Worm (Caenorhabditis elegans) whole organism, young adult: Measurements from ENCODE around the gene trr-1.

Experiments
- B0035.1 ChIP-seq: sonication (generic microtip); optimal IDR thresholded peaks from 2 replicates; lab custom pipeline; 2016; ENCODE audit warnings: missing genetic modification characterization, mild to moderate bottlenecking, missing compliant biosample characterization, missing genotype, missing genetic modification reagents
- B0336.3 ChIP-seq: fragments of 200-800 bp; sonication (Bioruptor generic); IDR thresholded peaks from 2 replicates; pipeline ENCODE4 v1.3.6; 2022; ENCODE audit warnings: missing genetic modification characterization, missing compliant biosample characterization
- C17E4.6 ChIP-seq: fragments of 200-800 bp; sonication (Bioruptor generic); IDR thresholded peaks from 2 replicates; pipeline ENCODE4 v1.3.6; 2022; ENCODE audit warnings: missing genetic modification reagents, missing genetic modification characterization, missing compliant biosample characterization
- D2030.7 ChIP-seq: fragments of 200-800 bp; sonication (Bioruptor generic); IDR thresholded peaks from 2 replicates; pipeline ENCODE4 v1.3.6; 2022; ENCODE audit warnings: missing genetic modification reagents, missing genetic modification characterization, missing compliant biosample characterization
- K12H6.12 ChIP-seq: fragments of 200-800 bp; sonication (Bioruptor generic); optimal IDR thresholded peaks from 2 replicates; lab custom pipeline; 2018; ENCODE audit warnings: mild to moderate bottlenecking, missing genetic modification characterization, missing compliant biosample characterization
- Y53F4B.3 ChIP-seq: fragments of 200-800 bp; sonication (Bioruptor generic); IDR thresholded peaks from 2 replicates; pipeline ENCODE4 v1.3.6; 2022; ENCODE audit warnings: missing genetic modification reagents, missing genetic modification characterization, missing compliant biosample characterization
- Y53G8AR.9 ChIP-seq: fragments of 200-800 bp; sonication (Bioruptor generic); conservative IDR thresholded peaks from 2 replicates; pipeline ENCODE4 v1.3.6; 2022; ENCODE audit warnings: missing genetic modification reagents, missing genetic modification characterization, missing compliant biosample characterization
- Y56A3A.18 ChIP-seq: fragments of 200-800 bp; sonication (Bioruptor generic); IDR thresholded peaks from 2 replicates; pipeline ENCODE4 v1.3.6; 2022; ENCODE audit warnings: missing genetic modification reagents, missing genetic modification characterization, missing compliant biosample characterization
- Y79H2A.3 ChIP-seq: fragments of 200-800 bp; sonication (Bioruptor generic); conservative IDR thresholded peaks from 2 replicates; pipeline ENCODE4 v1.3.6; 2022; ENCODE audit warnings: missing genetic modification reagents, missing genetic modification characterization, missing compliant biosample characterization
- ZK185.1 ChIP-seq: sonication (generic microtip); optimal IDR thresholded peaks from 2 replicates; lab custom pipeline; 2016; ENCODE audit warnings: mild to moderate bottlenecking, missing genetic modification characterization, missing compliant biosample characterization; ENCODE audit not compliant: poor library complexity, severe bottlenecking
- atf-7 ChIP-seq: sonication (generic microtip); optimal IDR thresholded peaks from 2 replicates; lab custom pipeline; 2017; ENCODE audit warnings: mild to moderate bottlenecking, missing genetic modification characterization, missing compliant biosample characterization
- athp-1 ChIP-seq: sonication (generic microtip); optimal IDR thresholded peaks from 2 replicates; lab custom pipeline; 2017; ENCODE audit warnings: mild to moderate bottlenecking, missing genetic modification characterization, missing compliant biosample characterization
- ccch-3 ChIP-seq: fragments of 200-800 bp; sonication (Bioruptor generic); optimal IDR thresholded peaks from 2 replicates; lab custom pipeline; 2018; ENCODE audit warnings: mild to moderate bottlenecking, missing genetic modification characterization, missing compliant biosample characterization
- ceh-79 ChIP-seq: sonication (generic microtip); optimal IDR thresholded peaks from 2 replicates; lab custom pipeline; 2017; ENCODE audit warnings: mild to moderate bottlenecking, missing genetic modification characterization, missing compliant biosample characterization
- chd-7 ChIP-seq: sonication (generic microtip); optimal IDR thresholded peaks from 2 replicates; lab custom pipeline; 2016; ENCODE audit warnings: mild to moderate bottlenecking, missing genetic modification characterization, moderate library complexity, missing compliant biosample characterization
- dpff-1 ChIP-seq: sonication (generic microtip); optimal IDR thresholded peaks from 2 replicates; lab custom pipeline; 2017; ENCODE audit warnings: mild to moderate bottlenecking, missing genetic modification characterization, missing compliant biosample characterization
- dpl-1 ChIP-seq: fragments of 150-350 bp; optimal IDR thresholded peaks from 2 replicates; lab custom pipeline; 2014; ENCODE audit warnings: missing biosample characterization, missing genetic modification reagents, missing genetic modification characterization
- efl-1 ChIP-seq: fragments of 150-350 bp; optimal IDR thresholded peaks from 2 replicates; lab custom pipeline; 2014; ENCODE audit warnings: missing biosample characterization, missing genetic modification reagents, missing genetic modification characterization
- egl-44 ChIP-seq: fragments of 200-800 bp; sonication (Bioruptor generic); IDR thresholded peaks from 2 replicates; pipeline ENCODE4 v1.3.6; 2022; ENCODE audit warnings: missing genetic modification reagents, missing genetic modification characterization, missing compliant biosample characterization
- ekl-4 ChIP-seq: fragments of 200-800 bp; sonication (Bioruptor generic); IDR thresholded peaks from 2 replicates; pipeline ENCODE4 v1.3.6; 2022; ENCODE audit warnings: missing genetic modification reagents, missing genetic modification characterization, missing compliant biosample characterization
- ets-4 ChIP-seq: fragments of 200-800 bp; sonication (Bioruptor generic); optimal IDR thresholded peaks from 2 replicates; lab custom pipeline; 2018; ENCODE audit warnings: mild to moderate bottlenecking, missing genetic modification characterization, missing compliant biosample characterization
- gei-17 ChIP-seq: fragments of 200-800 bp; sonication (Bioruptor generic); optimal IDR thresholded peaks from 2 replicates; lab custom pipeline; 2018; ENCODE audit warnings: mild to moderate bottlenecking, missing genetic modification characterization, missing compliant biosample characterization
- hmg-20 ChIP-seq: fragments of 200-800 bp; sonication (Bioruptor generic); IDR thresholded peaks from 2 replicates; pipeline ENCODE4 v1.3.6; 2022; ENCODE audit warnings: missing genetic modification reagents, missing genetic modification characterization, missing compliant biosample characterization
- hrde-1 ChIP-seq: sonication (generic microtip); optimal IDR thresholded peaks from 2 replicates; lab custom pipeline; 2016; ENCODE audit warnings: missing genetic modification characterization, mild to moderate bottlenecking, missing compliant biosample characterization, moderate library complexity, missing genotype, missing genetic modification reagents, borderline replicate concordance
- lag-1 ChIP-seq: fragments of 200-800 bp; sonication (Bioruptor generic); IDR thresholded peaks from 2 replicates; pipeline ENCODE4 v1.3.6; 2022; ENCODE audit warnings: missing genetic modification reagents, missing genetic modification characterization, missing compliant biosample characterization
- let-526 ChIP-seq: fragments of 200-800 bp; sonication (Bioruptor generic); IDR thresholded peaks from 2 replicates; pipeline ENCODE4 v1.3.6; 2022; ENCODE audit warnings: missing genetic modification reagents, missing genetic modification characterization, missing compliant biosample characterization
- lin-35 ChIP-seq, 3 experiments: fragments of 150-350 bp in 2 of 3; sonication (generic microtip) in 1 of 3; optimal IDR thresholded peaks; 2 replicates each; lab custom pipeline; 2014 to 2018; ENCODE audit warnings: missing biosample characterization in 3 of 3, missing genetic modification characterization in 3 of 3, missing genetic modification reagents in 3 of 3
- lsl-1 ChIP-seq: fragments of 200-800 bp; sonication (Bioruptor generic); optimal IDR thresholded peaks from 2 replicates; lab custom pipeline; 2018; ENCODE audit warnings: mild to moderate bottlenecking, missing genetic modification characterization, moderate library complexity, missing compliant biosample characterization
- madf-10 ChIP-seq: sonication (generic microtip); optimal IDR thresholded peaks from 2 replicates; lab custom pipeline; 2016; ENCODE audit warnings: mild to moderate bottlenecking, missing genetic modification characterization, missing compliant biosample characterization
- madf-3 ChIP-seq: fragments of 200-800 bp; sonication (Bioruptor generic); IDR thresholded peaks from 2 replicates; pipeline ENCODE4 v1.3.6; 2022; ENCODE audit warnings: missing genetic modification reagents, missing genetic modification characterization, missing compliant biosample characterization
- madf-8 ChIP-seq: fragments of 200-800 bp; sonication (Bioruptor generic); conservative IDR thresholded peaks from 2 replicates; pipeline ENCODE4 v1.3.6; 2022; ENCODE audit warnings: missing genetic modification reagents, missing genetic modification characterization, missing compliant biosample characterization
- mxl-1 ChIP-seq: sonication (generic microtip); optimal IDR thresholded peaks from 2 replicates; lab custom pipeline; 2016; ENCODE audit warnings: missing genetic modification characterization, missing compliant biosample characterization
- nhr-80 ChIP-seq: sonication (generic microtip); optimal IDR thresholded peaks from 2 replicates; lab custom pipeline; 2016; ENCODE audit warnings: missing genetic modification characterization, missing compliant biosample characterization
- pbrm-1 ChIP-seq: fragments of 200-800 bp; sonication (Bioruptor generic); IDR thresholded peaks from 2 replicates; pipeline ENCODE4 v1.3.6; 2022; ENCODE audit warnings: missing genetic modification reagents, missing genetic modification characterization, missing compliant biosample characterization
- rpc-1 ChIP-seq, 2 experiments: fragments of 150-350 bp in 1 of 2; sonication (generic microtip) in 1 of 2; optimal IDR thresholded peaks; 2 replicates each; lab custom pipeline; 2014 to 2018; ENCODE audit warnings: missing biosample characterization in 1 of 2, missing genetic modification characterization in 1 of 2, missing genetic modification reagents in 1 of 2, missing genotype in 1 of 2
- snpc-1.1 ChIP-seq: sonication (generic microtip); optimal IDR thresholded peaks from 2 replicates; lab custom pipeline; 2017; ENCODE audit warnings: missing genetic modification characterization, mild to moderate bottlenecking, missing compliant biosample characterization, antibody characterized with exemption, moderate library complexity, missing genotype, missing genetic modification reagents; ENCODE audit not compliant: insufficient read depth
- snpc-1.3 ChIP-seq: sonication (generic microtip); optimal IDR thresholded peaks from 2 replicates; lab custom pipeline; 2017; ENCODE audit warnings: missing genetic modification characterization, mild to moderate bottlenecking, missing compliant biosample characterization, antibody characterized with exemption, moderate library complexity, missing genotype, missing genetic modification reagents; ENCODE audit not compliant: insufficient read depth
- somi-1 ChIP-seq: fragments of 200-800 bp; sonication (Bioruptor generic); optimal IDR thresholded peaks from 2 replicates; lab custom pipeline; 2018; ENCODE audit warnings: mild to moderate bottlenecking, missing genetic modification characterization, missing compliant biosample characterization
- sptf-2 ChIP-seq: fragments of 200-800 bp; sonication (Bioruptor generic); optimal IDR thresholded peaks from 2 replicates; lab custom pipeline; 2018; ENCODE audit warnings: mild to moderate bottlenecking, missing genetic modification characterization, missing compliant biosample characterization
- tlf-1 ChIP-seq: fragments of 200-800 bp; sonication (Bioruptor generic); optimal IDR thresholded peaks from 2 replicates; lab custom pipeline; 2018; ENCODE audit warnings: mild to moderate bottlenecking, missing genetic modification characterization, missing compliant biosample characterization
- unc-130 ChIP-seq: sonication (generic microtip); optimal IDR thresholded peaks from 2 replicates; lab custom pipeline; 2016; ENCODE audit warnings: missing genetic modification reagents, missing genetic modification characterization, missing compliant biosample characterization
- xnd-1 ChIP-seq: sonication (generic microtip); optimal IDR thresholded peaks from 2 replicates; lab custom pipeline; 2016; ENCODE audit warnings: missing genotype, missing genetic modification reagents, missing genetic modification characterization, missing compliant biosample characterization
- ztf-18 ChIP-seq: sonication (generic microtip); optimal IDR thresholded peaks from 2 replicates; lab custom pipeline; 2016; ENCODE audit warnings: missing genotype, mild to moderate bottlenecking, missing genetic modification characterization, missing compliant biosample characterization
- ztf-28 ChIP-seq: fragments of 200-800 bp; sonication (Bioruptor generic); IDR thresholded peaks from 2 replicates; pipeline ENCODE4 v1.3.6; 2022; ENCODE audit warnings: missing genetic modification reagents, missing genetic modification characterization, missing compliant biosample characterization

The trr-1 gene

DNA sequence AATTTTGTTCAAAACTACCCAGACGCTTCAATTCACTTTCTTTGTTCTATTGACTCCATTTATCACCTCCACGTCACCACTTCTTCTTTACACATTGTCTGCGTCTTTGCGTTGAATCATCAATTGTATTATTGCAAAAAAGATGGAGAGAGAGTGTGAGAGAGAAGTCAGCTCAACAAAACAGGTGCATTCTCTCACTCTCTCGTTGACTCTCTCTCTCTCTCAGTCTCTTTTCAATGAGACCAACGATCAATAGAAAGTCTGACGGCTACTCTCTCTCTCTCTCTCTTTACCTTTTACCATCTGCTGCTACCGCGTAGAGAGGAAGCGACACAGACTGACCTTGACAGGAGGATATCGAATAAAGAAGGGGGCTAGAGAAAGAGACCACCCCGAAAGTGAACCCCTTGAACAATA, 40.0 kb downstream of the trr-1 start (continued):
- TF ChIP-seq gei-17 (GFP tag; lab: Kevin White, UChicago), result peak; percentile 44
- TF ChIP-seq K12H6.12 (tag; lab: Kevin White, UChicago), result peak; percentile 39
- no peak for TF ChIP-seq snpc-1.1 (tag; lab: Kevin White, UChicago)
- TF ChIP-seq ztf-28, result no peak
- TF ChIP-seq xnd-1 (tag; lab: Kevin White, UChicago), result no peak
- no peak for TF ChIP-seq ztf-18
- TF ChIP-seq lin-35 (GFP tag; optimal IDR thresholded peaks at IDR 0.05; lab: Kevin White, UChicago), result peak in 1 of 3 experiments; percentile 46
- TF ChIP-seq D2030.7 (GFP tag; lab: Robert Waterston, UW), result no peak
- TF ChIP-seq nhr-80, result peak; percentile 30
- no peak for TF ChIP-seq C17E4.6
- TF ChIP-seq ekl-4 (GFP tag; lab: Robert Waterston, UW), result peak; percentile 64; the same call in 1 of the 2 replicates
- no peak for TF ChIP-seq egl-44 (GFP tag; lab: Robert Waterston, UW)
- TF ChIP-seq Y56A3A.18, result 0 out of 2 replicates have a peak, but pooled peaks have one; percentile 6
- no peak for TF ChIP-seq efl-1
- no peak for TF ChIP-seq ccch-3 (GFP tag; lab: Kevin White, UChicago)
- peak; percentile 59 for TF ChIP-seq tlf-1 (GFP tag; lab: Kevin White, UChicago)
- no peak for TF ChIP-seq Y53F4B.3
- peak; percentile 44 for TF ChIP-seq ZK185.1 (tag; lab: Kevin White, UChicago)
- peak; percentile 7 for TF ChIP-seq ets-4
- TF ChIP-seq B0336.3 (GFP tag; lab: Robert Waterston, UW), result peak; percentile 23; the same call in 1 of the 2 replicates
- TF ChIP-seq hrde-1 (tag; lab: Kevin White, UChicago), result no peak
- TF ChIP-seq somi-1 (GFP tag; lab: Kevin White, UChicago), result peak; percentile 77
- no peak for TF ChIP-seq lag-1 (GFP tag; lab: Robert Waterston, UW)
- no peak for TF ChIP-seq B0035.1 (tag; lab: Kevin White, UChicago)

DNA sequence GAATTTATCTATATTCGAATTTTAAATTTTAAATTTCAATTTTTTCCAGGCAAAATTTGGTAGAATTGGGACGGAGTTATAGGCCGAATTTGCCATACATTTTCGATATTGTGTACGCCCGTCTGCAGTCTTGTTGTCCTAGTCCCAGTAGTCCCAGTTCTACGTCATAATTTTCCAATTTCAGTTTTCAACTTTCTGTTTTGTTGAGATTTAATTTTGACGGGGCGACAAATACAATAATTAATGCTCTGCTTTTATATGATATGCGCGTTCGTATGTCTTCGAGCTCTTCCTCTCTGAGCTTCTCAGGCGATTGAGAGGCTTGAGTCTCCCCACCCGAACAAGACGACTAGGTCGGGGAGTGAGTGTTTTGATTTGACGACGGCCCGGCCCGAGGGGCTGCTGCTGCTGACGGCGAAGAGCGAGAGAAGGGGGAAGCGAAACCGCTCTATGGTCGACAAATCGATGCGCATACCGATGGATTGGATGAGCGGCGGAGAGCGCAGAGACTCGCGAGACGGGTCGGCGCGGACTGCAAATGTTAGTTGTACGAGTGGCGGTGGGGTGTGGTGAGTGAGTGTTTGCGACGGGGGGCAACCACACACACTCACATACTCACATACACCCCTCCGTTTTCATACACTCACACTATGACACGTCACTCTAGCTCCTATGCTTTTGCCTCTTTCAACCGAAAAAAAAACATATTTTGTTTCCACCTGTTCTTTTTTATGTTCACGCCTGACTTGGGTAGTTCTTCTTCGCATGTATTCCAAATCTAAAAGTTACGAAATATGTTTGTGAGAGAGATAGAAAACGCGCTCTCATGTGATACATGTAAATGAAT, 40.8 kb downstream of the trr-1 start:
- peak; percentile 63; the same call in 1 of the 2 replicates for TF ChIP-seq ekl-4 (GFP tag; lab: Robert Waterston, UW)
- TF ChIP-seq rpc-1 (optimal IDR thresholded peaks at IDR 0.05; lab: Kevin White, UChicago), result no peak
- TF ChIP-seq rpc-1 (tag; optimal IDR thresholded peaks at IDR 0.05; lab: Kevin White, UChicago), result no peak
- TF ChIP-seq dpff-1, result no peak
- peak; percentile 59 for TF ChIP-seq chd-7
- no peak for TF ChIP-seq hmg-20 (GFP tag; lab: Robert Waterston, UW)
- TF ChIP-seq snpc-1.1 (tag; lab: Kevin White, UChicago), result no peak
- peak; percentile 58 for TF ChIP-seq ets-4
- TF ChIP-seq madf-3 (GFP tag; lab: Robert Waterston, UW), result 0 out of 2 replicates have a peak, but pooled peaks have one; percentile 40
- TF ChIP-seq Y79H2A.3 (GFP tag; lab: Robert Waterston, UW), result no peak
- no peak for TF ChIP-seq sptf-2 (GFP tag; lab: Kevin White, UChicago)
- TF ChIP-seq mxl-1 (tag; lab: Kevin White, UChicago), result no peak
- TF ChIP-seq efl-1, result no peak
- peak; percentile 65 for TF ChIP-seq let-526 (GFP tag; lab: Robert Waterston, UW)
- TF ChIP-seq unc-130 (GFP tag; lab: Kevin White, UChicago), result no peak
- TF ChIP-seq madf-8 (GFP tag; lab: Robert Waterston, UW), result no peak
- TF ChIP-seq ceh-79 (tag; lab: Kevin White, UChicago), result peak; percentile 30
- peak; percentile 3 for TF ChIP-seq lsl-1
- TF ChIP-seq nhr-80, result peak; percentile 90
- TF ChIP-seq pbrm-1, result peak; percentile 69; the same call in 1 of the 2 replicates
- TF ChIP-seq snpc-1.3 (tag; lab: Kevin White, UChicago), result no peak
- TF ChIP-seq egl-44 (GFP tag; lab: Robert Waterston, UW), result no peak
- peak; percentile 57; the same call in 1 of the 2 replicates for TF ChIP-seq Y53G8AR.9 (GFP tag; lab: Robert Waterston, UW)
- peak; percentile 39 for TF ChIP-seq atf-7 (tag; lab: Kevin White, UChicago)
- peak; percentile 54 for TF ChIP-seq ZK185.1 (tag; lab: Kevin White, UChicago)
- peak; percentile 60 for TF ChIP-seq somi-1 (GFP tag; lab: Kevin White, UChicago)
- no peak for TF ChIP-seq dpl-1 (GFP tag; lab: Kevin White, UChicago)
- TF ChIP-seq athp-1 (tag; lab: Kevin White, UChicago), result peak; percentile 48
- TF ChIP-seq madf-10 (tag; lab: Kevin White, UChicago), result peak; percentile 87
